Fruit fly (Drosophila melanogaster): ENCODE data around the gene CG12071.
A peak's percentile ranks its signal among the peaks of the same experiment; 100 is the strongest.

The CG12071 gene

DNA sequence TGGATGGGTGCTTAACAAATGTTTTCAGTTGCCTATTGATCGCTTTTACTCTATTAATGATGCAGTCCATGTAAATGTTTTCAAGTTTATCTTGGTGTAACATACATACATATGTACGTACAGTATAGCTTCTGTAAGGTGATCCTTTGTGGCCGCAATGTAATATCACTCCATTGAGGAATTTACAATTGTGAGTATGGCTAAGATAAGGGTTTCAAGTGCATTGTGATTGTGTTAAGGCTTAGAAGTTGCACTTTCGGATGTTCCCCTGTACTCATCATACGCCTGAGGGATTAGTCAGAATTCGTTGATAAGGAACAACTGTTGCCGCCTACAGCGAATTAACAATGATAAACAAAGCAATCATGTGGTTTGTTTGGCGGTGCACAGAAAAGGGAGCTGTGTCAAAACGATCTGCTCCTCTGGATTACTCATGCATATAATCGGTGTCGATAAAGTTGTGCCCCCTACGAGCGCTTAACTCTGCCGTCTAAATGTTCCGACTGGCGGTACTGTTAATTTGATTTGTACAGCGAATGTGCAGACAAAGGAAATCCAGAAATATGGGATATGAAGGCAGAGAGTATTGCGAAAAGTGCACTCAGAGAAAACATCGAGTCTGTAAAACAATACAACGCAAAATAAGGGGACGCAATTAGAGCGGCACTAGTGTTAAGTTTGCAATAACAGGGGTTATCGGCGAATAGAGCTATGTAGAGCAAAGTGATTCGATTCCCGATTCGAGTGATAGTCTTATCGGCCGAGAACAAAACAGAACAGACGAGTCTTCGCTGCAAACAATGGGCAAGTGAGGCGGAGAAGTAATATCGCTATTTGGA lies 7.1 kb upstream of the CG12071 start (continued):
- peak; percentile 61 for TF ChIP-seq tin (GFP tag; optimal IDR thresholded peaks at IDR 0.05)
- TF ChIP-seq CG4424 (GFP tag; optimal IDR thresholded peaks at IDR 0.05) = peak; percentile 57
- 0 out of 4 replicates have a peak, but pooled peaks have one; percentile 21 for TF ChIP-seq chinmo (GFP tag; IDR thresholded peaks at IDR 0.05; ENCODE audit: partially characterized antibody)
- no peak for TF ChIP-seq usp (GFP tag; optimal IDR thresholded peaks at IDR 0.05)
- no peak for TF ChIP-seq CG18476 (GFP tag; optimal IDR thresholded peaks at IDR 0.05)
- TF ChIP-seq ftz-f1 (GFP tag; optimal IDR thresholded peaks at IDR 0.05) = no peak
- TF ChIP-seq CG33557 (GFP tag; optimal IDR thresholded peaks at IDR 0.05) = peak; percentile 35
- TF ChIP-seq Ssrp (tag; optimal IDR thresholded peaks at IDR 0.05) = peak; percentile 51
- peak; percentile 71 for TF ChIP-seq lbe (GFP tag; optimal IDR thresholded peaks at IDR 0.05)
- TF ChIP-seq CG2889 (GFP tag; IDR thresholded peaks at IDR 0.05) = no peak
- no peak for TF ChIP-seq CG10959 (GFP tag; IDR thresholded peaks at IDR 0.05)
- TF ChIP-seq Atf3 (GFP tag; optimal IDR thresholded peaks at IDR 0.05) = no peak
- TF ChIP-seq zfh1 (GFP tag; IDR thresholded peaks at IDR 0.05) = peak; percentile 67; the same call in 2 of the 3 replicates
- no peak for TF ChIP-seq abd-A (tag; optimal IDR thresholded peaks at IDR 0.05)
- 0 out of 2 replicates have a peak, but pooled peaks have one; percentile 12 for TF ChIP-seq GATAe (GFP tag; conservative IDR thresholded peaks at IDR 0.05)
- no peak for TF ChIP-seq BtbVII (GFP tag; optimal IDR thresholded peaks at IDR 0.05)
- peak; percentile 33 for TF ChIP-seq CG10274 (GFP tag; optimal IDR thresholded peaks at IDR 0.05)
- TF ChIP-seq Ravus (GFP tag; IDR thresholded peaks at IDR 0.05) = no peak; the same call in 1 of the 2 replicates
- TF ChIP-seq Trl (optimal IDR thresholded peaks at IDR 0.05) = no peak
- TF ChIP-seq Trl (GFP tag; optimal IDR thresholded peaks at IDR 0.05) = peak; percentile 43
- peak; percentile 23 for TF ChIP-seq CG9727 (GFP tag; optimal IDR thresholded peaks at IDR 0.05)
- no peak for TF ChIP-seq Sox100B (GFP tag; optimal IDR thresholded peaks at IDR 0.05)
- TF ChIP-seq Drgx (GFP tag; IDR thresholded peaks at IDR 0.05) = peak; percentile 84
- no peak for TF ChIP-seq aop (GFP tag; IDR thresholded peaks at IDR 0.05)
- TF ChIP-seq nom (GFP tag; optimal IDR thresholded peaks at IDR 0.05) = peak; percentile 37
- TF ChIP-seq pfk (GFP tag; optimal IDR thresholded peaks at IDR 0.05) = no peak
- TF ChIP-seq CG15269 (tag; optimal IDR thresholded peaks at IDR 0.05) = no peak
- TF ChIP-seq CG3838 (GFP tag; optimal IDR thresholded peaks at IDR 0.05) = no peak
- TF ChIP-seq slou (GFP tag; optimal IDR thresholded peaks at IDR 0.05) = no peak
- peak; percentile 16 for TF ChIP-seq repo (GFP tag; optimal IDR thresholded peaks at IDR 0.05)
- TF ChIP-seq CG18619 (GFP tag; optimal IDR thresholded peaks at IDR 0.05) = peak; percentile 28
- no peak for TF ChIP-seq pan (optimal IDR thresholded peaks at IDR 0.05)
- TF ChIP-seq pan (GFP tag; optimal IDR thresholded peaks at IDR 0.05 in 1 of 2, IDR thresholded peaks at IDR 0.05 in 1 of 2) = peak in 1 of 2 experiments; percentile 82
- TF ChIP-seq tna (GFP tag; IDR thresholded peaks at IDR 0.05; ENCODE audit: partially characterized antibody) = no peak
- TF ChIP-seq CG7928 (GFP tag; optimal IDR thresholded peaks at IDR 0.05) = no peak
- no peak for TF ChIP-seq sim (GFP tag; IDR thresholded peaks at IDR 0.05)
- no peak for TF ChIP-seq CG30020 (tag; optimal IDR thresholded peaks at IDR 0.05)
- peak; percentile 79 for TF ChIP-seq CG32532 (GFP tag; IDR thresholded peaks at IDR 0.05)
- peak; percentile 45 for TF ChIP-seq CG2875 (GFP tag; optimal IDR thresholded peaks at IDR 0.05)
- no peak; the same call in 1 of the 2 replicates for TF ChIP-seq gt (GFP tag; IDR thresholded peaks at IDR 0.05)
- no peak; the same call in 2 of the 3 replicates for TF ChIP-seq CG17361 (GFP tag; IDR thresholded peaks at IDR 0.05)
- no peak for TF ChIP-seq ato (GFP tag; IDR thresholded peaks at IDR 0.05; ENCODE audit: partially characterized antibody)
- peak; percentile 71 for TF ChIP-seq crc (GFP tag; optimal IDR thresholded peaks at IDR 0.05)
- TF ChIP-seq tgo (GFP tag; IDR thresholded peaks at IDR 0.05) = peak; percentile 70
- TF ChIP-seq Eip74EF (GFP tag; optimal IDR thresholded peaks at IDR 0.05) = no peak
- TF ChIP-seq twi (tag; optimal IDR thresholded peaks at IDR 0.05) = no peak
- peak; percentile 59; the same call in 2 of the 3 replicates for TF ChIP-seq sr (GFP tag; IDR thresholded peaks at IDR 0.05)
- TF ChIP-seq exex (tag; optimal IDR thresholded peaks at IDR 0.05) = peak; percentile 45
- no peak for TF ChIP-seq BEAF-32 (GFP tag; optimal IDR thresholded peaks at IDR 0.05)
